Fruit fly (Drosophila melanogaster) Kc167 (cell line): ENCODE results near the gene CG32413.

ENCODE experiments used
- Myc ChIP-seq: fragments of >200 bp; optimal IDR thresholded peaks from 2 replicates; lab custom pipeline; 2017; ENCODE audit warnings: missing external identifiers
- Sin3A ChIP-seq: fragments of >200 bp; optimal IDR thresholded peaks from 2 replicates; lab custom pipeline; 2018; ENCODE audit warnings: missing external identifiers
- h ChIP-seq: fragments of >200 bp; optimal IDR thresholded peaks from 3 replicates; lab custom pipeline; 2018; ENCODE audit warnings: missing external identifiers
- insv ChIP-seq: fragments of >200 bp; optimal IDR thresholded peaks from 3 replicates; lab custom pipeline; 2018; ENCODE audit warnings: missing external identifiers
- psq ChIP-seq: fragments of >200 bp; optimal IDR thresholded peaks from 2 replicates; lab custom pipeline; 2017; ENCODE audit warnings: missing external identifiers
- ttk ChIP-seq: sonication (Bioruptor generic); optimal IDR thresholded peaks from 2 replicates; lab custom pipeline; 2017; ENCODE audit warnings: missing external identifiers

The CG32413 gene

DNA sequence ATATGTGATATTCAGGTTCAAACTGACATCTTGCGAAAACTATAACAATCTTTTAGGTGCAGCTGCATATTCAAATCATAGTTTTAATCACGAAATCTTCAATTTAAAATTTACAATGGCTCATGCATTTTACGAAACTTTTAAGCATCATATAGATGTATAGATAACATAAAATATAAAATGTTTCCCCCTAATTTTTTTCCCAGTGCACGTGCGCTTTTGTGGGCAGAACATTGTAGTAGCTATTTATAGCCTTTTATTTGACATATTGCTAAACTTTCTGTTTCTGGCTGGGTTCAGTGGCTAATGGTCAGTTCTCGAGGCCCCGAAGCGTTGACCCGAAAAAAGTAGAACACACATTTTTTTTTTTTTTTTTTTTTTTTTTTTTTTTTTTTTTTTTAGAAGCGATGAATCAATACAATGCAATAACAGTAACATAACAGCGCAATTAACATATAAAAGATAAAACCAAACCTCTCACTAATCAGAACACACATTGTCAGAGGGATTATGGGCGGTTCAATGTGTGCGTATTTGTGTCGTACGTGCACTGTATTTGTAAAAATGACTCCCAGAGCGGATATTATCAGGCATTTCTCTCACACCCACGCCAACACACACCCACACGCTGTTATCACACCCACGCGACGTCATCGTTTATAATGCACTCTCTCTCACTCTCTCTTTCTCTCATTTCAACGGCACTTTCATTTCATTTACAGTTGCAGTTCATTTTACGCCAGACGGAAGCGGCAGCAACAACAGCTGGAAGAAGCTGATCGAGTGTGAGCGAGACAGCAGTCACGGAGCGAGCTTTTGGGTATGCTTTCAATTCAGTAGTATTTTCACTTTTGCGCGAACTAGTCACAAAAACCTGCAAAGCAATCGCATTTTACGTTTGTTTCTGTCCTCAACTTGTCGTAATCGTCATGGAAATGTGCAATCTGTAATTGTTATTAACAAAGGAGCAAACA lies 22.4 kb upstream of the CG32413 start:
- no peak for TF ChIP-seq psq
- no peak for TF ChIP-seq insv (lab: Kevin White, UChicago)
- no peak for TF ChIP-seq ttk (lab: Kevin White, UChicago)
- no peak for TF ChIP-seq h (lab: Kevin White, UChicago)
- no peak for TF ChIP-seq Myc (lab: Kevin White, UChicago)
- no peak for TF ChIP-seq Sin3A

DNA sequence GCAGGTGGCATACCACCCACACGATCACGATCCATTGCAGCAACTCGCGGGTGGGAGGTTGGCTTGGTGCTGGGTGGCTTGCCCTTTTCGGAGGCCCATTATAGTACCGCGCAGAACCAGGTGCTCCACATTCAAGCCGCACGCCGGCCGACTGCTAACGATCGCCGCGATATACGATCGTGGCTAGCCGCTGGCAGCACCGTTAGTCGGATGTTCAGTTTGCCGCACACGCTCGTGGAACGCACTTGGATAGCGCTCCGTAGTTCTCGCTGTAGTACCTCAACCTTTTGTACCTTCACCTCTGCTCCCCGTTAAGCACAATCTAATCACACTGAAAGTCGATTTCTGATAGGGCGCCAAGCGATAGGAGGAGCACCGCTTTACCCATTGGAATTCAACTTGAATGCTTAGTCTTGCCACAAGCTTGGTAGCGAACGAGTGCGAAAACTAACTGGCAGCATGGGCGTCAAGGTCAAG lies 19.8 kb upstream of the CG32413 start, which contains the start of gene CG33523:
Gene CG33523 (plus strand): TSS at position 217 of the 477 bp plus-strand sequence.
- TF ChIP-seq psq, result no peak
- no peak for TF ChIP-seq Sin3A
- TF ChIP-seq h (lab: Kevin White, UChicago), result no peak
- no peak for TF ChIP-seq Myc (lab: Kevin White, UChicago)
- TF ChIP-seq ttk (lab: Kevin White, UChicago), result no peak
- no peak for TF ChIP-seq insv (lab: Kevin White, UChicago)

DNA sequence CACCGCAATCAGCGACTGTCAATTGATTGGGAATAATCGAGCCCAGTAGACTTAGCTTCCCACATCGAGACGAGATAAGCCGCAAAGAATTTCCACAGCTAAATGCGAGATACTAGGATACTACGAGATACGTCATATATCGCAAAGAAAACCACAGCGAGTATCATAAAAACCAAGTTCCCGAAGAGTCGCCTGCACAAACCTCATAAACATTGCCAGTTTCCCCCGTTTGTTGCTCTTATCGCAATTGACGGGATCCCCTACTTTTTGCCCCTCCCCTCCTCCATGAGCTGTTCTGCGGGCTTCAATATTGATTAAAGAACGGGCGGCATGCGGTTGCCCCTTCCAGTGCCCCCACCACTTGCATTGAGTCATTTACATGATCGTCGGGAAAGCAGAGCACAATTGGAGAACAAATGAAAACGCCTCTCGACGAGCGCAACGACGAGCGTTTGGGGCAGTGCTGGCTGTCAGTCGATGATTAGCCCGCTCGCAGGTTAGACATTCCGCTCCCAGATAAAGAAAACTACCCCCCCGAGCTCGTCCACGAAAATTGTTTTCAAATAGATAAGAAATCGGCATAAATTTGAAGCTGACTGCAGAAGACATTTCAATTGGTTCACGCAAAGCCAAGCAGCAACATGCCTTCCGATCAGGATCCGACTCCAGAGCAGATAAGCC lies 18.3 kb upstream of the CG32413 start, which contains the start of gene CG32407:
Gene CG32407 (plus strand): TSS at position 51 of the 681 bp plus-strand sequence.
- TF ChIP-seq Myc (lab: Kevin White, UChicago) (no peak), ttk (lab: Kevin White, UChicago) (no peak), h (lab: Kevin White, UChicago) (no peak), insv (lab: Kevin White, UChicago) (no peak), psq (no peak), Sin3A (no peak)

DNA sequence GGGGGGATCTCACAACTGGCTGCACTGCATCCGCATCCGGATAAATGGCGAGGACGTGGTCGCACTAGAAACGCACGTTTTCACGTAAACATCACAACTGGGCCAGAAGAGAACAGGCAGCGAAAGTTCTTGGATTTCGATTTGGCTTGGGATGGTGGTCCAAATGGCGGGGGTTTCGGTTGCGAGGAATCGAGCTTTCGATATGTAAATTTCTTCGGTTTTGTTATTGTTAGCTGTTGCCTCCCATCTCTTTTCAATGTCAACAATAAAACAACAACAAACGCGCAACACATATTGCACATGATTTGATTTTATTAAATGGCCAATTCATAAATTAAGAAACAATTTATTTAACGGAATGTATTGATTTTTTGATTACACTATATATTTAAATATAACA lies 17.4 kb upstream of the CG32413 start, which contains the start of gene PXo:
Gene PXo (minus strand): TSS at position 101 of the 400 bp plus-strand sequence.
- no peak for TF ChIP-seq Sin3A
- no peak for TF ChIP-seq h (lab: Kevin White, UChicago)
- TF ChIP-seq Myc (lab: Kevin White, UChicago), result no peak
- TF ChIP-seq psq, result no peak
- no peak for TF ChIP-seq ttk (lab: Kevin White, UChicago)
- TF ChIP-seq insv (lab: Kevin White, UChicago), result no peak

DNA sequence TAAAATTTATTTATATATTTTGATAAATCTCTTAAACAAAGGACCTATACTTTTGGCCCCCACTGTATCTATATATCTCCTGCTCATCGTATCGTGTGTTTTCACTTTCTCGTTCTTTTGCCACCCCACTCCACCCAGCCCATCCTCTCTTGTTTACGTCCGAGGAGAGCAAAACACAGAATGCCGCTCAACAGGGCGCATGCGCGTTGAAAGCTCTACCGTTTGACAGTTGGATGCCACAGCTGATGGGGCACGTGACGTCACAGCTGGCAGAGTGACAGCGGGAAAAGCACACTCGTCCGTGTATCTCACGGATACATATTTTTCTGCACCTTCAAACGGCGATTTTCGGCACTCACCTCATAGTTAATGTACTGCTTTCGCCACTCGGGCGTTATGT lies 16.9 kb upstream of the CG32413 start:
- no peak for TF ChIP-seq h (lab: Kevin White, UChicago)
- no peak for TF ChIP-seq Myc (lab: Kevin White, UChicago)
- TF ChIP-seq Sin3A, result no peak

- TF ChIP-seq Myc (lab: Kevin White, UChicago) (no peak), Sin3A (no peak), insv (lab: Kevin White, UChicago) (no peak), psq (no peak), ttk (lab: Kevin White, UChicago) (no peak), h (lab: Kevin White, UChicago) (no peak)
These were observed 3.2 kb upstream of the CG32413 start, which contains the start of gene CG13288 for dm6 chr3L:5907077-5907476. Gene CG13288, plus strand, starts transcription at chr3L:5907381.

DNA sequence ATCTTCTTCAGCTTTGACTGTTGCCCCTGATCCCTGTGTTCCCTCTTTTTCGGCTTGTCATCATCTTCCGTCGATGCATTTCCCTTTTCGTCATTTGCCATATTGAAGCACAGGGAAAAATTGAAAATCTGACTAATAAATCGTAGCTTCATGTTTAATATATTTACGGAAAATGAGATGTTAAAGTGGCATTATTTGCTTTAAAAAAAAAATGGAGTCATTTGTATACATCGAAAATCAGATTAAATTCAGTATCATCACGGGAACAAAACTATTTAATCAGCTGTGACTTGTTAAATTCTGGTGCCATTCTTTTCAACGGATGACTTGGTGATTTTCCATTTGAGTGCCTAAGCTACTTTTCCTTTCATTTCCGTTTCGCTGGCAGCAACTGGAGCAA lies 2.7 kb upstream of the CG32413 start, which contains the start of gene CG10486:
Gene CG10486 (minus strand): TSS at position 101 of the 400 bp plus-strand sequence.
- TF ChIP-seq h (lab: Kevin White, UChicago) (no peak), insv (lab: Kevin White, UChicago) (no peak), ttk (lab: Kevin White, UChicago) (no peak), Myc (lab: Kevin White, UChicago) (no peak)

DNA sequence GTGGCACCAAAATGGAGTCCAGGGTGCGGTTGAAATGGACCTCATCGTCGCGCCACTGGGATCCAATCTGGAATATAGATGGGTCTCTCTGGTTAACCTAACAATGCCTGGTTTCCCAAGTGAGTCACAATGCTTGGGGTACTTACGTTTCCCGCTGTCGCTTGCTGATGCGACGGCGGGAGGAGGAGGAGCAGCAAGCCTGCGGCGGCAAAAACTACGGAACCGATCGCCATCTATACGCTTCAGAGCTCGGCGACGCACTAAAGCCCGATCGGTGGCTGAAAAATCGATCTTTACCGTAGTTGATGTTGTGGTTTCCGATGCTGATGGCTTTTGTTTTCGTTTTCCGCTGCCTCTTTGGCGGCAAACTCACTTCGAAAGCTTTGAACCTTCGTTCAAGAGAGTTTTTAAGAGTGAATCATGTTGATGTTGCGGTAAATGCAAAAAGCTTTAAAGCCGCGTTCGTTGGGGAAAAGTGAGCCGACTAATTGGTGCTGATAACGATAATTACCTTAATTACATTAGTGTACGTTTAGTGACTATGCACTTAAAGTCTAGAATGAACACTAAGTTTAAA lies 1.6 kb downstream of the CG32413 start, which contains the start of gene QC:
Gene QC (minus strand): TSS at position 268 of the 577 bp plus-strand sequence.
- TF ChIP-seq psq, result no peak
- no peak for TF ChIP-seq Myc (lab: Kevin White, UChicago)
- no peak for TF ChIP-seq h (lab: Kevin White, UChicago)
- no peak for TF ChIP-seq Sin3A
- TF ChIP-seq insv (lab: Kevin White, UChicago), result no peak
- no peak for TF ChIP-seq ttk (lab: Kevin White, UChicago)

dm6 chr3L:5899305-5899704 lies 4.5 kb downstream of the CG32413 start, which contains the start of gene CG32409:
Gene CG32409, plus strand, starts transcription at chr3L:5899528.
- TF ChIP-seq psq (no peak), insv (lab: Kevin White, UChicago) (no peak)

dm6 chr3L:5897228-5897688 lies 6.6 kb downstream of the CG32413 start, which contains the start of the genes PolE2 and CG5592:
Gene PolE2, minus strand, starts transcription at chr3L:5897435.
Gene CG5592, plus strand, starts transcription at chr3L:5897638.
- TF ChIP-seq psq, result no peak
- no peak for TF ChIP-seq insv (lab: Kevin White, UChicago)
- no peak for TF ChIP-seq Sin3A
- no peak for TF ChIP-seq ttk (lab: Kevin White, UChicago)
- TF ChIP-seq Myc (lab: Kevin White, UChicago), result no peak
- no peak for TF ChIP-seq h (lab: Kevin White, UChicago)

- TF ChIP-seq Sin3A (no peak), ttk (lab: Kevin White, UChicago) (no peak), psq (no peak), h (lab: Kevin White, UChicago) (no peak), Myc (lab: Kevin White, UChicago) (no peak), insv (lab: Kevin White, UChicago) (no peak)
These were observed 10.8 kb downstream of the CG32413 start for dm6 chr3L:5893063-5893462.
